Fruit fly (Drosophila melanogaster) S2 (cell line): ENCODE results near the gene CG5418.
A peak's percentile ranks its signal among the peaks of the same experiment; 100 is the strongest.

Experiments
- CG8478 ChIP-seq: fragments of >200 bp; optimal IDR thresholded peaks from 2 replicates; lab custom pipeline; 2018
- CTCF ChIP-seq, 2 experiments: fragments of >200 bp; optimal IDR thresholded peaks; 2 replicates each; lab custom pipeline; 2018

The CG5418 gene

DNA sequence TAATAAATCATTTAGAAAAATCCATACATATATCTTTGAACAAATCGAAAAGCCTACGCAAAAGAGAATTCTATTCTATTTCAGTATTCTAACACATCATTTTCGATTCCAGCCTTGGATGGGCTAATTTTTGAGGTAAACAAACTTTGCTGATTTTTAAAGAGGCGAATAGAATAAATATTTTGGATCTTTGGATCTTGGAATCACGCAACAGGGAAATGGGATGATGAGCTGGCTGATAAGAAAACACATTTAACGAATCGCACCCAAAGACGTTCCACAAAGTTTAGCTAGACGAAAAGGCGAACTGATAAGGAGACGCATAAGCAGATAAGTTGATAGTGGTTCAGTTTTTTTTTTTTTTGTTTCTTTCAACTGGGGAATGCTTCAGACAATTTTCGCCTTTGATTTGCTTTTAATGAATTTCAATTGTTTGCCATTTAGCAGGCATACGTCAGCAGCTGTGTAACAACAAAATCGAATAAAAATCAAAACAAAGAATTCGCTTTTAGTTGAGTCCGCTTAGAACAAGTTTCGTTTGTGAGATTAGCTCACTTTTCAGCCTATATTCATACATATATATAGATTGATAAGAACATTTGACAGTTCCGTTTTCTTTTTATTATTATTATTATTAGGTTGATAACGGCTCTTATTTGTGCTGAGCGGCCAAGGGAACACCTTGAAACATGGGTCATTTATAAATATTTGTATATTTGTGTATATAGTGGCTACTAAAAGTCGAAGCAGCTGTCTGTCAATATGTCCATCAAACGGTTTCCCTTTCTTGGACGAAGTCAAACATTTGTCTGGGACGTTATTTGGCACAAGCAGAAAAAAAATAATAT is 12.3 kb upstream of the CG5418 start:
- TF ChIP-seq CG8478 (lab: Kevin White, UChicago) (no peak), CTCF (optimal IDR thresholded peaks at IDR 0.05; lab: Kevin White, UChicago) (no peak)

DNA sequence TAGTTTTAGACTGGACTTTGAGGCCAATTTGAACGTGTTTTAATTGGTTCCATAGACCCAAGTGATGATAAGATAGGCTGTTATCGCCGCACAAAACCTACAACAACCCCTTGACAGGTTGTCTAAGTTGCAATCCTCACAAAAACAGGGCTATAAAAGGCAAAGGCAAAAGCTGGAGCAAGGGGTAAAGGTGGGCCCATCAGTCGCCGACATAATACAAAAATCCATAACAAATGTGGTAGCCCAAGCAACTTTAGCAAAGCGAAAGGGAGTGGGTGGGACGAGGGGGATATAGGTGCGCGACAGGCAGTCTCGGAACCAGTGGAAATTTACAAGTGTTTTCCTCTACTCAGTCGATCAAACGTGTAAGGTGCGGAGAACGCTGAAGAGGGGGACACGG is 11.0 kb upstream of the CG5418 start:
- no peak for TF ChIP-seq CTCF (optimal IDR thresholded peaks at IDR 0.05; lab: Kevin White, UChicago)
- no peak for TF ChIP-seq CG8478 (lab: Kevin White, UChicago)

DNA sequence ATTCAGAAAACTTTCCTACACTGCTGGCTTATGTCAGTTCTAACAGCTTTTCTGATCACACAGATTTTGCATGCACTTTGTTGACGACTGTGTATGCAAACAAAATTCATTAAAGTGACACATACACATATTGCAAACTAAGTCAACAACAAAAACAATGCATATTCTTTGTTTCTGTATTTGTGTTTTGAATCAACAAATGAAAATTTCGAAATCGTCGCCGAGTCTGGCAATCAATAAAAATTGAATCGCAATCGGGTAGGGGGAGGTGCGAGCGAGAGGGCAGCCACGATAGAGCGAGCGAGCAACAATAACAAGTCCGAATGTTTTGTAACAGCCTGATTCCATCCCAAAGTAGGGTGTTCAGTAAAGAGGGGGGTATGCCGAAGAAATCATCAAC is 10.0 kb upstream of the CG5418 start:
- TF ChIP-seq CTCF (optimal IDR thresholded peaks at IDR 0.05; lab: Kevin White, UChicago) (no peak), CG8478 (lab: Kevin White, UChicago) (no peak)

DNA sequence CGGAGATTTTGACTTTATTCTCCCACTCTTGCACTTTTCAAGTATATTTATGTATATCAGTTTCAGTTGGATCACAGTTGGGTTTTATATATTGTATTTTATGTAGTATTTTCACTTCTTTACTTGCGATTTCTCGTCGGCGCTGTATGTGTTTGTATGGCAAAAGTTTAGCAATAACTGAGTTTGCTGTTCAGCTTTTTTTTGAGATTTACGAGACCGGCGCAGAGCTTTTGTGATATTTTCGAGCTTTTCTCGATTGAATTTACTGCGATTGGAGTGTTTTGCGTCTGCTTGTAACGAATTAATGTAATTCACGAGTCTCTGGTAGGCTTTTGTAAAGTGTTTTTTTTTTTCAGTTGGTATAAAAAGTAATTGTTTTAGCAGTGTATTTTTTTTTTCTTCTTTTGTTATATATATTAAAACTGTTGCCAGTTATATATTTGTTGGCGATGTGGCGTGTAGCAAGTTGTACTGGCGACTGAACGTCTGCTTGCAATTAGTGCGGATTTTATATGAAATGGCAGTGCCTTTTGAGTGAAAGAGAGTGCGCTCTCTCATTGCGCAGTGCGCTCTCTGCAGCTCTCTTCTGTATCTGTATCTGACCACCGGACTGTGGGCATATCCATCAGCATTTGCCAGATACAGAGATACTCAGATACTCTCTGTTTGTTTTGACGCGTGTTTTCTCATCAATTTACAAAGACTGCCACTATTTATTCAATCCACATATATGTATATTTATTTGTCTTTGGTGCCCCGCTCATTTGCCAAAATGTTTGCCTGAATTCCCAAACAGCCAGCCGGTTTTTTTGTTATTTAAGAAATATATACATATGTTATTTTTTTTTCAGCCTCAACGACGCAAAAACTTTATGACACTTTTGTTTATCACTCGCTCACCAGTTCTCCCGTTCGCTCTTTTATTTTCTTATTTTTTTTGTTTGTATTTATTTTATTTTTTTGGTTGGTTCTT is 8.0 kb upstream of the CG5418 start:
- TF ChIP-seq CTCF (optimal IDR thresholded peaks at IDR 0.05; lab: Kevin White, UChicago) (no peak), CG8478 (lab: Kevin White, UChicago) (no peak)

DNA sequence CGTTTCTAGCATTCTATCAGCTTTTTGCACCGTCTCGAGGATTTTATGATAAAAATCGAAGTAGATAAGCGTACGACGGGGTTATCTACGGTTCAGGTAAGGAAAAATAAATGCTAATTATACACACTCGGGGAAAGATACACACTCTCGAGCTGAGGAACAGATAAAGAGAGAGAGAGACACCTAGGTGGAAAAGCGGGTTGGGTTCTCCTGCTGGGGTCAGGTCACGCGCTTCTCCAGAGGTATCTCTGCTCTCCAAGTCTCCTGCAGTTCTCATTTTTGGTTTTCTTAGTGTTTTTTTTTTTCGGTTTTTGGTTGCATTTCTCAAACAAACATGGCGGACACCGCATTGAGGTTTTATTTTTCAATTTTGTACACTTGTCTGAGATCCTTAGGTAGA is 6.8 kb upstream of the CG5418 start:
- TF ChIP-seq CG8478 (lab: Kevin White, UChicago) (no peak), CTCF (optimal IDR thresholded peaks at IDR 0.05; lab: Kevin White, UChicago) (no peak)

DNA sequence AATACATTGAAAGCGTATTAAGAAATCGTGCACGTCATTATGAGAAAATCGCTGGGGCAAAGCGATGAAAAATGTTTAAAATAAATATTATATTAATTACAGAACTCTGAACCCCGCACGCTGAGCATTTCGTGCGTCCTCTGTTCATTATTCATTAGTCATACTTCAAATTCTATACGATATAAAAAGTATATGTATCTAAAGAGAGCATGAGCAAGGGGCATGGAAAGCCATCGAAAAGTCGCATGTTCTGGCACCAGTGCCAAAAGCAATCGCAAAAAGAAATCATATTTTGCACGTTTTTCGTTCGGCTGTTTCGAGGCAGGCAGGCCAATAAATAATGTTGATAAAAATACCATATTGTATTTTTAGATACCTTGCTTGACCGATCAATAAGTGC is 6.1 kb upstream of the CG5418 start:
- no peak for TF ChIP-seq CTCF (optimal IDR thresholded peaks at IDR 0.05; lab: Kevin White, UChicago)
- TF ChIP-seq CG8478 (lab: Kevin White, UChicago): no peak

DNA sequence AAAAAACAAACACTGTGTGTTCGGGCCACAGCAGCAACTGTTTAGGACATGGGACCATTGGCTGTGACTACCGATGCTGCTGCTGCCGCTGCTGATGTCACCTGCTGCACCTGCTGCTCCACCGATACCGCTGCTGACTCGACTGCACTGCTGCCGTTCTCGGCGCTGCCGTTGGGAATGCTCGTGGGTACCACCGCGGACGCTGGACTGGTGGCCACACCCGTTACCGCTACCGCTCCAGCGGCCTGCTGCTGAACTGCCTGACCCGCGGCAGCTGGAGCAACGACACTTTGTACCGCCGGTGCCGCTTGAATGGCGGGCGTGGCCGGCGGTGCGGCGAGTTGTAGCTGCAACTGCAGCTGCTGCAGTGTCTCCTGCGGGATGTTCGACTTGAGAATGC is 4.7 kb upstream of the CG5418 start:
- no peak for TF ChIP-seq CTCF (optimal IDR thresholded peaks at IDR 0.05; lab: Kevin White, UChicago)
- no peak for TF ChIP-seq CG8478 (lab: Kevin White, UChicago)

DNA sequence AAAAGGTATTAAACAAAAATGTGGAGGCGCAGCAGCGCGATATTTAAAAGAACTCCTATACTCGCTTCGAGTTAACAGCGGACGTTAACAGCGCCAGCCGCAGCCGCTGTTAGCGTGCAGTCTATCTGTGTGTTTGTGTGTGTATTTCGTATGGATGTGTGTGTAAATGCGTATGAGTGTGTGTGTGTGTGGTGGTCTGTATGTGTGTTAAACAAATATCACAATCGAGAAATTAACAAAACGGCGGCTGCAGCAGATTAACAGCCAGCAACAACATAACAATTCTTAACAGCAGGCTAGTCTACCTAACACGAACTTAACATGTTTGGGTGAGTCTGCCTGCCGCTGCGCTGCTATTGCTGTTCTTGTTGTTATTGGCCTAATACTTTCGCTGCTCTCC is 4.2 kb upstream of the CG5418 start:
- no peak for TF ChIP-seq CTCF (optimal IDR thresholded peaks at IDR 0.05; lab: Kevin White, UChicago)

DNA sequence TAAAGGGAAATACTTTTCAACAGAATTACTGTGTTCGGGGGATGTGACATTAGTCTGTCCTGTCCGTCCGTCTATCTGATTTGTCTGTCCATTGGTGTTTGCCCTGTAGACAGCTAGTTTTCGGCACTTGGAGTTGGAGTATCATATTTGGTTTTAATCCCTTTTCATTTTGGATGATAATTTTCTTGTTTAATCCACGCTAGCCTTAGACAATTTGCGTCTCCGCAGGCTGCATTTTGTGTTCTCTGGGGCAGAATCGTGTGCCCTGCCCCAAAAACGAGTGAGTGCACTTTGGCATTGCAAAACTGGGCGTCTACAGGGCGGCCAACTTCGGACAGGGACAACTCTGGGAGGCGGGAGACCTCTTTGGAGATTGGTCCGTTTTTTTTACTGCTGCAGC is 2.7 kb upstream of the CG5418 start:
- TF ChIP-seq CTCF (optimal IDR thresholded peaks at IDR 0.05; lab: Kevin White, UChicago) (no peak), CG8478 (lab: Kevin White, UChicago) (no peak)

DNA sequence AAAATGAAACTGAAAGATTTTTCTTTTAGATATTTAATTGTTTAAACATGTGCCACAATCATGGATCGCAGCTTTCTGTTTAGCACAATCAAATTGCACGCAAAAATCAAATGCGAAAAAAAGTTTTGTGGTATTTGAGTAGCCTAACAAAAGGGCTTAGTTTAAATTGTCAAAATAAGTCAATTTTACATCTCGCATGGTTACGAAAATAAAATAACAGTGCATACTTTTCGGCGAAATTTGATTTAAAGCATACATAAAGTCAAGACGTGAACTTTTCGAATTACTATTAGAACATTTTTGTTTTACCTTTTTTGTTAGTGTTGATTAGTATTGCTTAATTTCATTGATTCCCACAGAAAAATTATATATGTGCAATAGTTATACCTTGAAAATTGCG is 2.0 kb upstream of the CG5418 start:
- TF ChIP-seq CTCF (optimal IDR thresholded peaks at IDR 0.05; lab: Kevin White, UChicago): peak; percentile 37 to 51
- no peak for TF ChIP-seq CG8478 (lab: Kevin White, UChicago)

DNA sequence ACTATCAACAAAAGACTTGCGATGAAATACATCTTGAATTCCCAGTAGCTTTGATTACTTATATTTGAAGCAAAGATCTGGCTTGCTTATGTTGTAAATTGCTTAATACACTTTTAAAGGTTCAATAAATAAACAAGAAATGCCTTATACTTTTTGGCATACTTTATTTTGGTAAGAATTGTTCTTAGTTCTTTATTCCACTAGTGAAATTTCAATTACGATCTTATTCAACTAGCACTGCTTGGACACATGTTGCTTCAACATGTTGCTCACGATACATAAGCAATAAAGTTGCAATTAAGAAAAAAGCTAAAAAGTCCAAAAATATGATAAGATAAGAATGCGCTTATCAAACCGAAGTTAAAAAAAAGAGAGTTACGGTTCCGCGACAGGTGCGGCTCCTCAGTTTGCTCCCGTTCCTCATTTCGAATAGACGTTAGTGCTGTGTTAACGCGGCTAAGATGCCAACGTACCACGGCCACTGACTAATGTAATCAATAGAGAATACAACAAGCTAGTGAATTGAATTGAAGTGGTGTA is 4.9 kb downstream of the CG5418 start, which contains the start of the genes CG5421 and Oatp33Eb:
TSS of gene CG5421 (minus strand) at position 51 of the 540 bp plus-strand sequence.
TSS of gene Oatp33Eb (plus strand) at position 403 of the 540 bp plus-strand sequence.
- TF ChIP-seq CTCF (optimal IDR thresholded peaks at IDR 0.05; lab: Kevin White, UChicago): no peak
- no peak for TF ChIP-seq CG8478 (lab: Kevin White, UChicago)

DNA sequence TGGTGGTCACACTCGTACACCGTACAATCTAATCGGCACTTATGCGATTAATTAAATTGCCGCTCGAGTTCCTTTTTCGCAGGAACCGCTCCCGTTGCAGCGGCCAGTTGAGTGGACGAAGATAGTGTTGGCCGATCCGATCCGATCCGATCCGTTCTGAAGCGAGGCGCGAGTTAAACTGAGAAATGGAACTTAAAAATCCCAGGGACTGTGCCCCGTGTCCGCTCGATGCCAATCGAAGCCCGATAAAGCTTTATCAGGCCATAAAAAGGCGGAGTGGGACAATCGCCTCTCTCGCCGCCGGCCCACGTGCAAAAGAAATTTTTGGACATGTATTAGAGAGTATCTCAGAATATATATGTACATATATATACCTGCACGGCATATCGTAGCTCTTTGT is 7.3 kb downstream of the CG5418 start, which contains the start of gene Oatp33Ea:
TSS of gene Oatp33Ea (minus strand) at position 182 of the 400 bp plus-strand sequence.
- TF ChIP-seq CTCF (optimal IDR thresholded peaks at IDR 0.05; lab: Kevin White, UChicago): no peak
- no peak for TF ChIP-seq CG8478 (lab: Kevin White, UChicago)

DNA sequence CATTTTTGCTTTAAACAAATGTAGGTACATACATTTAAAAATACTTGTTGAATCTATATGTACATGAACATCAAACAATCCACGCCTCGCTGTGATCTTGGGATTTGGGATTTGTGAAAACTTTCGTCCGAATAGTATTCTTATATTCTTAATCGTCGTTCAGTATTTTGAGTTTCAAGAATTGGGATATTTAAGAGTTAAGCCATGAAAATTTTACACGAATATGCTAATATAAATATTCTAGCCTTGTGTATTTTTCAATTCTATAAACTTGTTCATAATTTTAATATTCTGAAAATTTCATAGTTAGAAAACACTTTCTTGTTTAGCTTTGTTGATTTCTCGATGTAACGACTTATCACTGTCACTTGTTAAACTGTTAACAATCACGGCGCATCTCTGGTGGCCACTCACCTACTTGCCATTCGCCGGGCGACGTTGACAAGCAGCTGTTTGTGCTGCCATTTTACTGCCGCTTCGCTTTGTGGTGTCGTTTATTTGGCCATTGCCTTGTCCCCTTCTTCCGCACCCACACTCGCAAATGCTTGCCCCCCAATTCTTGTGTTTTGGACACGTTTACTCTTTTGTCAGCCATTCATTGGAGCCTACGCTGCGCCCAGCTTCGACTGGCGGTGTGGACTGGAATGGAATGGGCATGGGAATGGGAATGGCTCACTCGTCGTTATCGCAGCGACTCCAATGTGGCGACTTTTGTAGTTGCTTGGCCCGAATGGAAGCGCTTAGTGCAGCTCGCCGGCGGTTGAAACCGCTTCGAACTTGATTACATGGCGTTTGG is 16.9 kb downstream of the CG5418 start:
- no peak for TF ChIP-seq CG8478 (lab: Kevin White, UChicago)
- TF ChIP-seq CTCF (optimal IDR thresholded peaks at IDR 0.05; lab: Kevin White, UChicago): peak in 1 of 2 experiments; percentile 20

DNA sequence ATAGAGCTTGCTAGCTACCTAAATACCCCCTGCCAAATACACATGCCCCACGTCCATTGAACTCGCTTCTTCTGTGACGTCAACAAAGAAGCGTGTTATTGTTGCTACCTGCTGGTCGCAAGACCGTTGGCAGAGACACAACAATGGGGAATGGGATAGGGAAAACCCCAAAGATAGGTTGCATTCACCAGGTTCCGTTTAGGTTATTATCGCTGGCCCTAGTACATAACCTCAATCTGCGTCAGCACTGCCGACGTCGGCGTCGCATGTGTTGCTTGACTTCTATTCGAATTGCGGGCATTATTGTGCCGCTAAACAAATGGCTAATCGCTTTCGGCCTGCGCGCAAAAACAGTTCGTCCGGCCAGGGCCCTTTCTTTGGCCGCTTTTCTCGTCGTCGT is 17.6 kb downstream of the CG5418 start:
- no peak for TF ChIP-seq CG8478 (lab: Kevin White, UChicago)
- TF ChIP-seq CTCF (optimal IDR thresholded peaks at IDR 0.05; lab: Kevin White, UChicago): no peak
